Worm (Caenorhabditis elegans) whole organism, L3 larva: ENCODE results near the gene T02B11.8.
A peak's percentile ranks its signal among the peaks of the same experiment; 100 is the strongest.

Source experiments
- ZK546.5 ChIP-seq: sonication (generic microtip); optimal IDR thresholded peaks from 2 replicates; lab custom pipeline; 2017; ENCODE audit warnings: missing biosample characterization, missing genetic modification characterization
- ama-1 ChIP-seq: fragments of 150-350 bp; optimal IDR thresholded peaks from 2 replicates; lab custom pipeline; 2018
- ceh-16 ChIP-seq: sonication (generic microtip); optimal IDR thresholded peaks from 2 replicates; lab custom pipeline; 2017; ENCODE audit warnings: missing biosample characterization, missing genetic modification characterization
- ceh-28 ChIP-seq: fragments of 150-350 bp; optimal IDR thresholded peaks from 2 replicates; lab custom pipeline; 2014; ENCODE audit warnings: missing biosample characterization, missing genetic modification reagents, missing genetic modification characterization
- ceh-9 ChIP-seq: sonication (generic microtip); optimal IDR thresholded peaks from 2 replicates; lab custom pipeline; 2018; ENCODE audit warnings: missing biosample characterization, missing genetic modification characterization
- egl-5 ChIP-seq: fragments of 150-350 bp; optimal IDR thresholded peaks from 2 replicates; lab custom pipeline; 2017; ENCODE audit warnings: missing biosample characterization, missing genetic modification reagents, missing genetic modification characterization, inconsistent platforms
- elt-1 ChIP-seq: fragments of 150-350 bp; optimal IDR thresholded peaks from 2 replicates; lab custom pipeline; 2014; ENCODE audit warnings: missing biosample characterization, missing genetic modification characterization
- elt-2 ChIP-seq: sonication (generic microtip); optimal IDR thresholded peaks from 2 replicates; lab custom pipeline; 2016; ENCODE audit warnings: missing genetic modification reagents, mild to moderate bottlenecking, missing genetic modification characterization, missing compliant biosample characterization
- elt-3 ChIP-seq, 3 experiments: fragments of 150-350 bp in 1 of 3; sonication (generic microtip) in 2 of 3; optimal IDR thresholded peaks; 2 replicates in 2 of 3; 4 replicates in 1 of 3; lab custom pipeline; 2014 to 2017; ENCODE audit warnings: missing biosample characterization in 3 of 3, missing genetic modification characterization in 3 of 3
- fos-1 ChIP-seq: fragments of 150-350 bp; optimal IDR thresholded peaks from 2 replicates; lab custom pipeline; 2014; ENCODE audit warnings: missing biosample characterization, missing genetic modification characterization
- lin-39 ChIP-seq: fragments of 150-350 bp; optimal IDR thresholded peaks from 2 replicates; lab custom pipeline; 2018; ENCODE audit warnings: missing biosample characterization, missing genetic modification reagents, missing genetic modification characterization
- lsy-12 ChIP-seq: sonication (generic microtip); optimal IDR thresholded peaks from 2 replicates; lab custom pipeline; 2016; ENCODE audit warnings: mild to moderate bottlenecking, missing genetic modification characterization, missing compliant biosample characterization
- mml-1 ChIP-seq: fragments of 150-350 bp; sonication (generic microtip); optimal IDR thresholded peaks from 3 replicates; lab custom pipeline; 2014; ENCODE audit warnings: missing biosample characterization, missing genetic modification characterization
- nfya-1 ChIP-seq: sonication (generic microtip); optimal IDR thresholded peaks from 2 replicates; lab custom pipeline; 2017; ENCODE audit warnings: missing genetic modification characterization, mild to moderate bottlenecking, missing compliant biosample characterization, antibody characterized with exemption, moderate library complexity; ENCODE audit not compliant: insufficient read depth
- nhr-11 ChIP-seq: fragments of 150-350 bp; optimal IDR thresholded peaks from 2 replicates; lab custom pipeline; 2014; ENCODE audit warnings: missing biosample characterization, missing genetic modification characterization
- nhr-12 ChIP-seq: fragments of 150-350 bp; optimal IDR thresholded peaks from 2 replicates; lab custom pipeline; 2014; ENCODE audit warnings: missing biosample characterization, missing genetic modification characterization
- nhr-23 ChIP-seq: fragments of 150-350 bp; optimal IDR thresholded peaks from 2 replicates; lab custom pipeline; 2014; ENCODE audit warnings: missing biosample characterization, missing genetic modification reagents, missing genetic modification characterization
- nhr-237 ChIP-seq: fragments of 150-350 bp; optimal IDR thresholded peaks from 2 replicates; lab custom pipeline; 2014; ENCODE audit warnings: missing biosample characterization, missing genetic modification characterization
- nhr-25 ChIP-seq: sonication (generic microtip); optimal IDR thresholded peaks from 2 replicates; lab custom pipeline; 2017; ENCODE audit warnings: missing biosample characterization, missing genetic modification characterization
- nhr-28 ChIP-seq: fragments of 150-350 bp; optimal IDR thresholded peaks from 2 replicates; lab custom pipeline; 2014; ENCODE audit warnings: missing biosample characterization, missing genetic modification characterization
- nhr-43 ChIP-seq: sonication (generic microtip); optimal IDR thresholded peaks from 2 replicates; lab custom pipeline; 2016; ENCODE audit warnings: mild to moderate bottlenecking, missing genetic modification characterization, missing compliant biosample characterization; ENCODE audit not compliant: poor library complexity, severe bottlenecking
- nhr-67 ChIP-seq: fragments of 150-350 bp; optimal IDR thresholded peaks from 2 replicates; lab custom pipeline; 2014; ENCODE audit warnings: missing biosample characterization, missing genetic modification characterization
- nhr-76 ChIP-seq: fragments of 150-350 bp; sonication (generic microtip); optimal IDR thresholded peaks from 5 replicates; lab custom pipeline; 2014; ENCODE audit warnings: missing biosample characterization, missing genetic modification characterization
- nhr-77 ChIP-seq: fragments of 150-350 bp; optimal IDR thresholded peaks from 2 replicates; lab custom pipeline; 2014; ENCODE audit warnings: missing biosample characterization, missing genetic modification characterization
- pha-4 ChIP-seq: fragments of 150-350 bp; optimal IDR thresholded peaks from 2 replicates; lab custom pipeline; 2014; ENCODE audit warnings: missing biosample characterization, missing genetic modification reagents, missing genetic modification characterization
- sea-2 ChIP-seq: fragments of 150-350 bp; sonication (generic microtip); optimal IDR thresholded peaks from 4 replicates; lab custom pipeline; 2014; ENCODE audit warnings: missing biosample characterization, missing genetic modification reagents, missing genetic modification characterization
- snpc-4 ChIP-seq: fragments of 150-350 bp; optimal IDR thresholded peaks from 2 replicates; lab custom pipeline; 2014; ENCODE audit warnings: missing biosample characterization, missing genetic modification characterization
- tbx-2 ChIP-seq: sonication (generic microtip); optimal IDR thresholded peaks from 2 replicates; lab custom pipeline; 2016; ENCODE audit warnings: mild to moderate bottlenecking, missing genetic modification characterization, missing compliant biosample characterization
- unc-39 ChIP-seq: sonication (generic microtip); optimal IDR thresholded peaks from 4 replicates; lab custom pipeline; 2017; ENCODE audit warnings: missing biosample characterization, missing genetic modification characterization
- unc-62 ChIP-seq: fragments of 150-350 bp; sonication (generic microtip); optimal IDR thresholded peaks from 4 replicates; lab custom pipeline; 2014; ENCODE audit warnings: missing biosample characterization, missing genetic modification reagents, missing genetic modification characterization
- zag-1 ChIP-seq: fragments of 150-350 bp; optimal IDR thresholded peaks from 2 replicates; lab custom pipeline; 2014; ENCODE audit warnings: missing biosample characterization, missing genetic modification characterization
- ztf-11 ChIP-seq: fragments of 150-350 bp; optimal IDR thresholded peaks from 2 replicates; lab custom pipeline; 2014; ENCODE audit warnings: missing biosample characterization, missing genetic modification characterization
- ztf-4 ChIP-seq: fragments of 150-350 bp; optimal IDR thresholded peaks from 2 replicates; lab custom pipeline; 2014; ENCODE audit warnings: missing biosample characterization, missing genetic modification characterization

T02B11.8 gene

ce11 chrV:858841-859456, 19.5 kb downstream of the T02B11.8 start:
- TF ChIP-seq snpc-4 (tag; lab: Kevin White, UChicago) (peak; percentile 84), ceh-9 (tag; lab: Kevin White, UChicago) (no peak)

ce11 chrV:856549-856948, 21.9 kb downstream of the T02B11.8 start, which contains the start of gene K09C6.2:
Gene K09C6.2, plus strand, starts transcription at chrV:856849.
- TF ChIP-seq elt-1 (tag; lab: Kevin White, UChicago) (no peak), nhr-67 (tag; lab: Kevin White, UChicago) (no peak), unc-62 (no peak), tbx-2 (tag; lab: Kevin White, UChicago) (no peak), nhr-43 (tag; lab: Kevin White, UChicago) (no peak), unc-39 (tag; lab: Kevin White, UChicago) (no peak), ama-1 (lab: Kevin White, UChicago) (no peak), snpc-4 (tag; lab: Kevin White, UChicago) (no peak), sea-2 (GFP tag; lab: Kevin White, UChicago) (no peak)
- TF ChIP-seq, all 47 proteins: peak for 0

ce11 chrV:854966-855365, 23.5 kb downstream of the T02B11.8 start, which contains the start of gene K09C6.9:
Gene K09C6.9, minus strand, starts transcription at chrV:855066.
- no peak for TF ChIP-seq ztf-4
- TF ChIP-seq elt-3 (tag; optimal IDR thresholded peaks at IDR 0.05; lab: Kevin White, UChicago) = no peak
- TF ChIP-seq unc-62 = no peak
- TF ChIP-seq nfya-1 = no peak
- TF ChIP-seq ceh-28 (tag; lab: Kevin White, UChicago) = no peak
- TF ChIP-seq ztf-11 (tag; lab: Kevin White, UChicago) = no peak
- no peak for TF ChIP-seq ama-1 (lab: Kevin White, UChicago)
- no peak for TF ChIP-seq nhr-11 (tag; lab: Kevin White, UChicago)
- no peak for TF ChIP-seq elt-1 (tag; lab: Kevin White, UChicago)
- TF ChIP-seq zag-1 = no peak
- no peak for TF ChIP-seq nhr-43 (tag; lab: Kevin White, UChicago)
- no peak for TF ChIP-seq snpc-4 (tag; lab: Kevin White, UChicago)
- TF ChIP-seq lsy-12 (tag; lab: Kevin White, UChicago) = no peak
- no peak for TF ChIP-seq pha-4
- no peak for TF ChIP-seq nhr-237 (tag; lab: Kevin White, UChicago)
- TF ChIP-seq egl-5 (tag; lab: Kevin White, UChicago) = no peak
- TF ChIP-seq nhr-76 (tag; lab: Kevin White, UChicago) = no peak
- no peak for TF ChIP-seq ceh-16
- TF ChIP-seq nhr-23 (tag; lab: Kevin White, UChicago) = no peak
- TF ChIP-seq ZK546.5 (tag; lab: Kevin White, UChicago) = no peak

ce11 chrV:852184-852583, 26.3 kb downstream of the T02B11.8 start, which contains the start of gene K09C6.3:
Gene K09C6.3, plus strand, starts transcription at chrV:852484.
- no peak for TF ChIP-seq nhr-12 (tag; lab: Kevin White, UChicago)
- TF ChIP-seq unc-39 (tag; lab: Kevin White, UChicago) = no peak
- TF ChIP-seq tbx-2 (tag; lab: Kevin White, UChicago) = no peak
- TF ChIP-seq ztf-4 = no peak
- TF ChIP-seq nhr-25 (tag; lab: Kevin White, UChicago) = no peak
- TF ChIP-seq mml-1 (tag; lab: Kevin White, UChicago) = no peak
- TF ChIP-seq fos-1 (tag; lab: Kevin White, UChicago) = no peak
- no peak for TF ChIP-seq ceh-16
- no peak for TF ChIP-seq nhr-11 (tag; lab: Kevin White, UChicago)
- no peak for TF ChIP-seq elt-2 (tag; lab: Kevin White, UChicago)
- no peak for TF ChIP-seq nhr-28 (tag; lab: Kevin White, UChicago)
- TF ChIP-seq snpc-4 (tag; lab: Kevin White, UChicago) = no peak

- TF ChIP-seq nhr-77 (tag; lab: Kevin White, UChicago) = no peak
- TF ChIP-seq lin-39 (tag; lab: Kevin White, UChicago) = no peak
- no peak for TF ChIP-seq nhr-43 (tag; lab: Kevin White, UChicago)
- TF ChIP-seq nhr-76 (tag; lab: Kevin White, UChicago) = no peak
Measured at ce11 chrV:849512-849911, 29.0 kb downstream of the T02B11.8 start, which contains the start of gene srbc-12. Gene srbc-12, plus strand, starts transcription at chrV:849812.
